Worm (Caenorhabditis elegans): Measurements from ENCODE around the gene C25G6.1.

C25G6.1 gene

DNA sequence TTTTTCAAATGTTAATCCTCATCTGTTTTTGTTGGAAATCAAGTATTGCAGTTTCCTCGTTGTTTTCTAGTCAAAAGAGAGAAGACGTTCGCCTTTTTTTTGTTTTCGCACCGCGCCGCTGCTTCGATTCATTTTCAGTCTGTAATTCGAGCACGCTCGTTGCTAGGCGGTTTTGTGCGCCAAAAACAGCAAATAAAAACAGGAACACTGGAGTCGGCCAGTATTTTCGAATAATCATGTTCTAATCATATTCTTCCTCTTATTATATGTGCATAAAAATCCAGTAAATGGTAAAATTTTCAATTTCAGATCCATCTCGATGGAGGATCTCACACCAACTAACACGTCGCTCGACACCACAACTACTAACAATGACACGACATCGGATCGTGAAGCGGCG is 50.3 kb downstream of the C25G6.1 start, which contains the start of gene pdk-1:
pdk-1 (plus strand) TSS at position 301 of the 400 bp plus-strand sequence.
- no peak for TF ChIP-seq dmd-4 (tag; optimal IDR thresholded peaks at IDR 0.05)
- TF ChIP-seq unc-39 (tag; optimal IDR thresholded peaks at IDR 0.05), result no peak
- TF ChIP-seq snpc-4 (tag; optimal IDR thresholded peaks at IDR 0.05), result no peak
- TF ChIP-seq gmeb-1 (tag; optimal IDR thresholded peaks at IDR 0.05), result no peak
- no peak for TF ChIP-seq nhr-77 (tag; optimal IDR thresholded peaks at IDR 0.05)
- TF ChIP-seq Y55F3AM.14 (GFP tag; optimal IDR thresholded peaks at IDR 0.05), result no peak
- TF ChIP-seq zag-1 (tag; optimal IDR thresholded peaks at IDR 0.05), result no peak
- TF ChIP-seq nhr-129 (tag; optimal IDR thresholded peaks at IDR 0.05), result no peak

All from whole organism, L2 larva.